Fruit fly (Drosophila melanogaster) whole organism, embryonic: ENCODE measurements around the gene CG9360.

Source experiments
- Ada2b ChIP-seq: fragments of 200-800 bp; sonication (Bioruptor generic); IDR thresholded peaks from 2 replicates; pipeline ENCODE4 v1.3.6; 2022; ENCODE audit warnings: missing biosample characterization, missing genetic modification characterization
- Adf1 ChIP-seq: fragments of 200-800 bp; sonication (Bioruptor generic); IDR thresholded peaks from 2 replicates; pipeline ENCODE4 v1.3.6; 2022; ENCODE audit warnings: missing biosample characterization, missing genetic modification characterization
- B-H2 ChIP-seq: fragments of 200-800 bp; sonication (Bioruptor generic); optimal IDR thresholded peaks from 2 replicates; lab custom pipeline; 2018; ENCODE audit warnings: missing biosample characterization, mild to moderate bottlenecking, missing genetic modification characterization
- CG10366 ChIP-seq: fragments of 200-800 bp; sonication (Bioruptor generic); IDR thresholded peaks from 2 replicates; pipeline ENCODE4 v1.3.6; 2022; ENCODE audit warnings: missing biosample characterization, missing genetic modification characterization
- CG13894 ChIP-seq: fragments of 200-800 bp; sonication (Bioruptor generic); optimal IDR thresholded peaks from 3 replicates; lab custom pipeline; 2018; ENCODE audit warnings: missing biosample characterization, mild to moderate bottlenecking, missing genetic modification characterization, moderate library complexity
- CG1602 ChIP-seq: fragments of 200-800 bp; sonication (Bioruptor generic); optimal IDR thresholded peaks from 3 replicates; lab custom pipeline; 2016; ENCODE audit warnings: missing biosample characterization, missing genetic modification characterization
- CG17829 ChIP-seq: fragments of 200-800 bp; optimal IDR thresholded peaks from 2 replicates; lab custom pipeline; 2019; ENCODE audit warnings: missing biosample characterization, mild to moderate bottlenecking, missing genetic modification characterization, moderate library complexity
- CG2120 ChIP-seq: fragments of 200-800 bp; sonication (Bioruptor generic); optimal IDR thresholded peaks from 3 replicates; lab custom pipeline; 2016; ENCODE audit warnings: missing biosample characterization, missing genetic modification characterization
- CG2202 ChIP-seq: fragments of 200-800 bp; sonication (Bioruptor generic); optimal IDR thresholded peaks from 2 replicates; lab custom pipeline; 2018; ENCODE audit warnings: missing biosample characterization, mild to moderate bottlenecking, missing genetic modification characterization
- CG2712 ChIP-seq: fragments of 200-800 bp; optimal IDR thresholded peaks from 3 replicates; lab custom pipeline; 2019; ENCODE audit warnings: missing biosample characterization, mild to moderate bottlenecking, missing genetic modification characterization, moderate library complexity
- CG30431 ChIP-seq: fragments of 200-800 bp; sonication (Bioruptor generic); optimal IDR thresholded peaks from 2 replicates; lab custom pipeline; 2017; ENCODE audit warnings: missing biosample characterization, missing genetic modification characterization
- CG31365 ChIP-seq: fragments of 200-800 bp; sonication (Bioruptor generic); optimal IDR thresholded peaks from 2 replicates; lab custom pipeline; 2018; ENCODE audit warnings: missing biosample characterization, mild to moderate bottlenecking, missing genetic modification characterization
- CG42726 ChIP-seq: fragments of 200-800 bp; sonication (Bioruptor generic); IDR thresholded peaks from 2 replicates; pipeline ENCODE4 v1.3.6; 2022; ENCODE audit warnings: missing biosample characterization, missing genetic modification characterization; ENCODE audit not compliant: partially characterized antibody
- CG4424 ChIP-seq: fragments of 200-800 bp; sonication (Bioruptor generic); optimal IDR thresholded peaks from 3 replicates; lab custom pipeline; 2016; ENCODE audit warnings: missing biosample characterization, missing genetic modification characterization
- CG4854 ChIP-seq: fragments of 200-800 bp; sonication (Bioruptor generic); optimal IDR thresholded peaks from 2 replicates; lab custom pipeline; 2016; ENCODE audit warnings: missing biosample characterization, missing genetic modification characterization, inconsistent platforms
- CG6765 ChIP-seq: fragments of 200-800 bp; sonication (Bioruptor generic); optimal IDR thresholded peaks from 3 replicates; lab custom pipeline; 2017; ENCODE audit warnings: missing biosample characterization, mild to moderate bottlenecking, missing genetic modification characterization
- CG7839 ChIP-seq: fragments of 200-800 bp; sonication (Bioruptor generic); optimal IDR thresholded peaks from 3 replicates; lab custom pipeline; 2018; ENCODE audit warnings: missing biosample characterization, mild to moderate bottlenecking, missing genetic modification characterization, moderate library complexity
- D19A ChIP-seq: fragments of 200-800 bp; optimal IDR thresholded peaks from 3 replicates; lab custom pipeline; 2019; ENCODE audit warnings: missing biosample characterization, mild to moderate bottlenecking, missing genetic modification characterization, moderate library complexity
- Dip3 ChIP-seq: fragments of 200-800 bp; sonication (Bioruptor generic); optimal IDR thresholded peaks from 3 replicates; lab custom pipeline; 2016; ENCODE audit warnings: missing biosample characterization, missing genetic modification characterization
- Doc2 ChIP-seq: fragments of 200-800 bp; sonication (Bioruptor generic); IDR thresholded peaks from 2 replicates; pipeline ENCODE4 v1.3.6; 2022; ENCODE audit warnings: missing biosample characterization, missing genetic modification characterization
- Fer3 ChIP-seq: fragments of 200-800 bp; sonication (Bioruptor generic); optimal IDR thresholded peaks from 2 replicates; lab custom pipeline; 2018; ENCODE audit warnings: missing biosample characterization, mild to moderate bottlenecking, missing genetic modification characterization, moderate library complexity
- HHEX ChIP-seq: fragments of 200-800 bp; sonication (Bioruptor generic); optimal IDR thresholded peaks from 3 replicates; lab custom pipeline; 2017; ENCODE audit warnings: missing biosample characterization, mild to moderate bottlenecking, missing genetic modification characterization, missing genetic modification reagents
- Hr39 ChIP-seq: fragments of >200 bp; optimal IDR thresholded peaks from 2 replicates; lab custom pipeline; 2017
- MBD-R2 ChIP-seq: fragments of 200-800 bp; sonication (Bioruptor generic); IDR thresholded peaks from 2 replicates; pipeline ENCODE4 v1.3.6; 2022; ENCODE audit warnings: missing biosample characterization, missing genetic modification characterization
- NC2α ChIP-seq: fragments of 200-800 bp; sonication (Bioruptor generic); optimal IDR thresholded peaks from 2 replicates; lab custom pipeline; 2016; ENCODE audit warnings: missing biosample characterization, missing genetic modification characterization
- Nf-YB ChIP-seq: fragments of 200-800 bp; sonication (Bioruptor generic); optimal IDR thresholded peaks from 3 replicates; lab custom pipeline; 2019; ENCODE audit warnings: missing biosample characterization, mild to moderate bottlenecking, missing genetic modification characterization, moderate library complexity
- Pdp1 ChIP-seq, 2 experiments: fragments of 200-800 bp; sonication (Bioruptor generic); optimal IDR thresholded peaks; 3 replicates each; lab custom pipeline; 2016; ENCODE audit warnings: missing biosample characterization in 2 of 2, missing genetic modification characterization in 2 of 2, mild to moderate bottlenecking in 1 of 2, moderate library complexity in 1 of 2
- Poxn ChIP-seq: fragments of 200-800 bp; sonication (Bioruptor generic); IDR thresholded peaks from 2 replicates; pipeline ENCODE4 v1.3.6; 2022; ENCODE audit warnings: missing biosample characterization, missing genetic modification characterization
- Rx ChIP-seq: fragments of 200-800 bp; sonication (Bioruptor generic); IDR thresholded peaks from 2 replicates; pipeline ENCODE4 v1.3.6; 2022; ENCODE audit warnings: missing biosample characterization, missing genetic modification characterization
- Taf1 ChIP-seq: fragments of 200-800 bp; sonication (Bioruptor generic); IDR thresholded peaks from 2 replicates; pipeline ENCODE4 v1.3.6; 2022; ENCODE audit warnings: missing biosample characterization, missing genetic modification characterization
- Xrp1 ChIP-seq: fragments of 200-800 bp; sonication (Bioruptor generic); IDR thresholded peaks from 2 replicates; pipeline ENCODE4 v1.3.6; 2022; ENCODE audit warnings: missing biosample characterization, missing genetic modification characterization
- ab ChIP-seq: fragments of 200-800 bp; sonication (Bioruptor generic); optimal IDR thresholded peaks from 2 replicates; lab custom pipeline; 2016; ENCODE audit warnings: missing biosample characterization, missing genetic modification characterization
- amos ChIP-seq: fragments of 200-800 bp; sonication (Bioruptor generic); IDR thresholded peaks from 2 replicates; pipeline ENCODE4 v1.3.6; 2022; ENCODE audit warnings: missing biosample characterization, missing genetic modification characterization; ENCODE audit not compliant: partially characterized antibody
- chinmo ChIP-seq: fragments of 200-800 bp; sonication (Bioruptor generic); IDR thresholded peaks from 4 replicates; pipeline ENCODE4 v1.3.6; 2022; ENCODE audit warnings: missing biosample characterization, missing genetic modification characterization; ENCODE audit not compliant: partially characterized antibody
- ci ChIP-seq: fragments of 200-800 bp; sonication (Bioruptor generic); IDR thresholded peaks from 3 replicates; pipeline ENCODE4 v1.3.6; 2022; ENCODE audit warnings: missing biosample characterization, missing genetic modification characterization
- dmrt11E ChIP-seq: fragments of 200-800 bp; sonication (Bioruptor generic); optimal IDR thresholded peaks from 3 replicates; lab custom pipeline; 2018; ENCODE audit warnings: missing biosample characterization, mild to moderate bottlenecking, missing genetic modification characterization, moderate library complexity
- fd3F ChIP-seq: fragments of 200-800 bp; sonication (Bioruptor generic); optimal IDR thresholded peaks from 2 replicates; lab custom pipeline; 2018; ENCODE audit warnings: missing biosample characterization, mild to moderate bottlenecking, missing genetic modification characterization, moderate library complexity
- fru ChIP-seq: fragments of >200 bp; optimal IDR thresholded peaks from 2 replicates; lab custom pipeline; 2017
- gfzf ChIP-seq: fragments of 200-800 bp; sonication (Bioruptor generic); optimal IDR thresholded peaks from 2 replicates; lab custom pipeline; 2016; ENCODE audit warnings: missing biosample characterization, mild to moderate bottlenecking, missing genetic modification characterization, moderate library complexity
- knrl ChIP-seq: fragments of 200-800 bp; sonication (Bioruptor generic); IDR thresholded peaks from 3 replicates; pipeline ENCODE4 v1.3.6; 2022; ENCODE audit warnings: missing biosample characterization, missing genetic modification characterization; ENCODE audit not compliant: partially characterized antibody
- maf-S ChIP-seq: fragments of 200-800 bp; sonication (Bioruptor generic); optimal IDR thresholded peaks from 2 replicates; lab custom pipeline; 2016; ENCODE audit warnings: missing biosample characterization, missing genetic modification characterization
- onecut ChIP-seq: fragments of 200-800 bp; sonication (Bioruptor generic); IDR thresholded peaks from 2 replicates; pipeline ENCODE4 v1.3.6; 2022; ENCODE audit warnings: missing biosample characterization, missing genetic modification characterization
- repo ChIP-seq: fragments of 200-800 bp; sonication (Bioruptor generic); optimal IDR thresholded peaks from 2 replicates; lab custom pipeline; 2016; ENCODE audit warnings: missing biosample characterization, missing genetic modification characterization
- rib ChIP-seq: fragments of 200-800 bp; sonication (Bioruptor generic); IDR thresholded peaks from 2 replicates; pipeline ENCODE4 v1.3.6; 2022; ENCODE audit warnings: missing biosample characterization, missing genetic modification characterization
- salm ChIP-seq: fragments of 200-800 bp; sonication (Bioruptor generic); optimal IDR thresholded peaks from 2 replicates; lab custom pipeline; 2018; ENCODE audit warnings: missing biosample characterization, mild to moderate bottlenecking, missing genetic modification characterization
- sens ChIP-seq: fragments of 200-800 bp; sonication (Bioruptor generic); peaks from one replicate; lab custom pipeline; 2016; ENCODE audit warnings: missing biosample characterization, missing genetic modification characterization
- so ChIP-seq: fragments of 200-800 bp; sonication (Bioruptor generic); IDR thresholded peaks from 3 replicates; pipeline ENCODE4 v1.3.6; 2022; ENCODE audit warnings: missing biosample characterization, missing genetic modification characterization
- sqz ChIP-seq: fragments of 200-800 bp; sonication (Bioruptor generic); optimal IDR thresholded peaks from 3 replicates; lab custom pipeline; 2018; ENCODE audit warnings: missing biosample characterization, mild to moderate bottlenecking, missing genetic modification characterization
- wdn ChIP-seq: fragments of 200-800 bp; sonication (Bioruptor generic); IDR thresholded peaks from 2 replicates; pipeline ENCODE4 v1.3.6; 2022; ENCODE audit warnings: missing biosample characterization, missing genetic modification characterization

Gene CG9360

dm6 chrX:11715937-11716730 lies 48.3 kb downstream of the CG9360 start (continued):
- TF ChIP-seq CG17829 (tag; lab: Kevin White, UChicago), result peak; percentile 90
- TF ChIP-seq repo, result peak; percentile 64
- peak; percentile 64 for TF ChIP-seq Rx (GFP tag; lab: Robert Waterston, UW)
- TF ChIP-seq Doc2 (GFP tag; lab: Robert Waterston, UW), result peak; percentile 53
- TF ChIP-seq CG31365 (tag; lab: Kevin White, UChicago), result peak; percentile 32
- peak; percentile 6 for TF ChIP-seq fru (lab: Kevin White, UChicago)
- TF ChIP-seq CG4424 (GFP tag; lab: Kevin White, UChicago), result peak; percentile 81
- peak; percentile 61 for TF ChIP-seq Ada2b (GFP tag; lab: Robert Waterston, UW)
- peak; percentile 75 for TF ChIP-seq Nf-YB
- TF ChIP-seq CG30431 (GFP tag; lab: Kevin White, UChicago), result peak; percentile 74
- TF ChIP-seq fd3F (GFP tag; lab: Kevin White, UChicago), result peak; percentile 75
- peak; percentile 92 for TF ChIP-seq CG2120 (GFP tag; lab: Kevin White, UChicago)
- TF ChIP-seq sqz (GFP tag; lab: Kevin White, UChicago), result peak; percentile 83
- no peak; the same call in 1 of the 2 replicates for TF ChIP-seq Taf1 (GFP tag; lab: Robert Waterston, UW)
- TF ChIP-seq CG2712 (tag; lab: Kevin White, UChicago), result peak; percentile 93
- TF ChIP-seq rib (GFP tag; lab: Robert Waterston, UW), result peak; percentile 88
- peak; percentile 42; the same call in 1 of the 3 replicates for TF ChIP-seq ci
- TF ChIP-seq CG6765 (GFP tag; lab: Kevin White, UChicago), result peak; percentile 80
- peak; percentile 72 for TF ChIP-seq amos (GFP tag; lab: Robert Waterston, UW)
- peak; percentile 100 for TF ChIP-seq D19A (tag; lab: Kevin White, UChicago)
- peak; percentile 90 for TF ChIP-seq CG4854 (GFP tag; lab: Kevin White, UChicago)
- no peak for TF ChIP-seq CG42726 (GFP tag; lab: Robert Waterston, UW)
- peak; percentile 80 for TF ChIP-seq salm (tag; lab: Kevin White, UChicago)
- peak; percentile 58 for TF ChIP-seq CG13894 (tag; lab: Kevin White, UChicago)
- TF ChIP-seq Poxn (GFP tag; lab: Robert Waterston, UW), result no peak; the same call in 1 of the 2 replicates
- peak; percentile 38 for TF ChIP-seq ab (GFP tag; lab: Kevin White, UChicago)
- TF ChIP-seq sens, result peak; percentile 96
- peak; percentile 62; the same call in 2 of the 3 replicates for TF ChIP-seq knrl
- no peak for TF ChIP-seq Hr39 (lab: Kevin White, UChicago)
- TF ChIP-seq Fer3 (tag; lab: Kevin White, UChicago), result peak; percentile 84
- 0 out of 2 replicates have a peak, but pooled peaks have one; percentile 3 for TF ChIP-seq onecut (GFP tag; lab: Robert Waterston, UW)
- TF ChIP-seq HHEX (GFP tag; lab: Kevin White, UChicago), result peak; percentile 86
- peak; percentile 75 for TF ChIP-seq wdn (GFP tag; lab: Robert Waterston, UW)
- peak; percentile 71 for TF ChIP-seq Adf1 (GFP tag; lab: Robert Waterston, UW)
- TF ChIP-seq CG2202 (tag; lab: Kevin White, UChicago), result peak; percentile 65
- TF ChIP-seq gfzf, result peak; percentile 2
- peak; percentile 31; the same call in 1 of the 2 replicates for TF ChIP-seq MBD-R2 (GFP tag; lab: Robert Waterston, UW)
- peak; percentile 69 for TF ChIP-seq maf-S (GFP tag; lab: Kevin White, UChicago)
- peak; percentile 72 to 82 for TF ChIP-seq Pdp1 (GFP tag; optimal IDR thresholded peaks at IDR 0.05; lab: Kevin White, UChicago)
- peak; percentile 90 for TF ChIP-seq so
- TF ChIP-seq Dip3 (GFP tag; lab: Kevin White, UChicago), result peak; percentile 83
- peak; percentile 34 for TF ChIP-seq B-H2 (GFP tag; lab: Kevin White, UChicago)
- peak; percentile 90 for TF ChIP-seq CG1602 (GFP tag; lab: Kevin White, UChicago)
- TF ChIP-seq dmrt11E (tag; lab: Kevin White, UChicago), result peak; percentile 91
- peak; percentile 50; the same call in 1 of the 4 replicates for TF ChIP-seq chinmo (GFP tag; lab: Robert Waterston, UW)
- peak; percentile 61 for TF ChIP-seq CG10366 (GFP tag; lab: Robert Waterston, UW)
- peak; percentile 77 for TF ChIP-seq NC2α
- peak; percentile 86 for TF ChIP-seq Xrp1 (GFP tag; lab: Robert Waterston, UW)
- peak; percentile 93 for TF ChIP-seq CG7839
